Fruit fly (Drosophila melanogaster): ENCODE results near the gene fiz.

The fiz gene

dm6 chrX:14909658-14910378, at the start of gene fiz:
TSS of gene fiz (minus strand) at chrX:14909708.
- no peak for TF ChIP-seq kay (GFP tag; ENCODE audit: borderline replicate concordance)
- no peak for TF ChIP-seq Hr96 (GFP tag; optimal IDR thresholded peaks at IDR 0.05)
- TF ChIP-seq Clk (GFP tag; optimal IDR thresholded peaks at IDR 0.05): no peak
- TF ChIP-seq toe (GFP tag; optimal IDR thresholded peaks at IDR 0.05): no peak
- no peak for TF ChIP-seq cic (GFP tag; optimal IDR thresholded peaks at IDR 0.05)
- TF ChIP-seq CG12768 (GFP tag; optimal IDR thresholded peaks at IDR 0.05): no peak
- no peak for TF ChIP-seq tj (GFP tag; optimal IDR thresholded peaks at IDR 0.05)
- TF ChIP-seq ovo (GFP tag; optimal IDR thresholded peaks at IDR 0.05): no peak
- no peak for TF ChIP-seq cnc (optimal IDR thresholded peaks at IDR 0.05)
- no peak for TF ChIP-seq pad (GFP tag; optimal IDR thresholded peaks at IDR 0.05)
- TF ChIP-seq CG1620 (GFP tag; optimal IDR thresholded peaks at IDR 0.05): no peak
- TF ChIP-seq CG33017 (tag; optimal IDR thresholded peaks at IDR 0.05): no peak
- no peak for TF ChIP-seq CG14711 (tag; optimal IDR thresholded peaks at IDR 0.05)
- no peak for TF ChIP-seq CG5204 (GFP tag; optimal IDR thresholded peaks at IDR 0.05)
- no peak for TF ChIP-seq Mnt (GFP tag; optimal IDR thresholded peaks at IDR 0.05)
- no peak for TF ChIP-seq CG11617 (GFP tag; optimal IDR thresholded peaks at IDR 0.05)
- TF ChIP-seq CG7101 (tag; optimal IDR thresholded peaks at IDR 0.05): no peak
- TF ChIP-seq Crg-1 (GFP tag; optimal IDR thresholded peaks at IDR 0.05): no peak

DNA sequence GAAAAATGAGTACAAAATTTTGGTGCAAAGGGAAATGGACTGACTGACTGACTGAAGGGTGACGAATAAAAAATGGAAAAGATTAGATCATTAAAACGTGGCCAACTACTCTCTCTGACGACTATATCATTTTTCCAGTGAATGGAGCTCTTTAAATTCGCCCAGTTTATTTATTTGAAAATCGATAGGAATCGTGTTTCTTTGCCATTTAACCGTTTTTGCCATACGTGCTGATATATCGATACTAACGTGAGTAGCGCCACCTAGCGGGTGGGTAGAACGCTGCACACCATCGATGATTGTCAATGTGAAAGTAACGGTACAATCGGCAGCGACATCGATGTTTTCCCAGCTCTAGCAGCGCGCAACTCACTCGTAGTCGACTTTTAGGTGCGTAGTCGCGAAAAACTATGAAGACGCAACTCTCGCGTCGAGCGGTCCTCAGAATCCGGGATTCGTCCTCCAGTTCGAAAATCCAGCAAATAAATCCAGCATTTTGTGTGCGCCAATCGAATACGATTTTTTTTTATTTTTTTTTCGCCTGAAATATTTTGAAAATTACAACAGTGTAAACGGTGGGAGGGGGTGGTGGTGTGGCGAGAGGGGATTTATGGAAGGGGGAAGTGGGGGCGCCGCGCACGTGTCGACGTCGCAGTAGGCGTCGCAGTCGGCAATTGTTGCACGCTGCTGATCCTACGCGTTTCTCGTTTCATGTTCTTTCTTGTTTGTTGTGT, 45.7 kb upstream of the fiz start, which contains the start of the genes CG9030 and eag:
Gene CG9030 (minus strand): TSS at position 51 of the 734 bp plus-strand sequence.
Gene eag (plus strand): TSS at position 428 of the 734 bp plus-strand sequence.
- TF ChIP-seq ovo (GFP tag; optimal IDR thresholded peaks at IDR 0.05) (peak; percentile 64), pad (GFP tag; optimal IDR thresholded peaks at IDR 0.05) (no peak)

dm6 chrX:14953896-14954295, 44.4 kb upstream of the fiz start:
- TF ChIP-seq tj (GFP tag; optimal IDR thresholded peaks at IDR 0.05) (no peak), kay (GFP tag; ENCODE audit: borderline replicate concordance) (no peak), CG7101 (tag; optimal IDR thresholded peaks at IDR 0.05) (peak; percentile 31), Hr96 (GFP tag; optimal IDR thresholded peaks at IDR 0.05) (peak; percentile 7), CG1620 (GFP tag; optimal IDR thresholded peaks at IDR 0.05) (peak; percentile 65), CG14711 (tag; optimal IDR thresholded peaks at IDR 0.05) (no peak), CG5204 (GFP tag; optimal IDR thresholded peaks at IDR 0.05) (no peak), bab1 (GFP tag; optimal IDR thresholded peaks at IDR 0.05) (peak; percentile 7), toe (GFP tag; optimal IDR thresholded peaks at IDR 0.05) (no peak)

DNA sequence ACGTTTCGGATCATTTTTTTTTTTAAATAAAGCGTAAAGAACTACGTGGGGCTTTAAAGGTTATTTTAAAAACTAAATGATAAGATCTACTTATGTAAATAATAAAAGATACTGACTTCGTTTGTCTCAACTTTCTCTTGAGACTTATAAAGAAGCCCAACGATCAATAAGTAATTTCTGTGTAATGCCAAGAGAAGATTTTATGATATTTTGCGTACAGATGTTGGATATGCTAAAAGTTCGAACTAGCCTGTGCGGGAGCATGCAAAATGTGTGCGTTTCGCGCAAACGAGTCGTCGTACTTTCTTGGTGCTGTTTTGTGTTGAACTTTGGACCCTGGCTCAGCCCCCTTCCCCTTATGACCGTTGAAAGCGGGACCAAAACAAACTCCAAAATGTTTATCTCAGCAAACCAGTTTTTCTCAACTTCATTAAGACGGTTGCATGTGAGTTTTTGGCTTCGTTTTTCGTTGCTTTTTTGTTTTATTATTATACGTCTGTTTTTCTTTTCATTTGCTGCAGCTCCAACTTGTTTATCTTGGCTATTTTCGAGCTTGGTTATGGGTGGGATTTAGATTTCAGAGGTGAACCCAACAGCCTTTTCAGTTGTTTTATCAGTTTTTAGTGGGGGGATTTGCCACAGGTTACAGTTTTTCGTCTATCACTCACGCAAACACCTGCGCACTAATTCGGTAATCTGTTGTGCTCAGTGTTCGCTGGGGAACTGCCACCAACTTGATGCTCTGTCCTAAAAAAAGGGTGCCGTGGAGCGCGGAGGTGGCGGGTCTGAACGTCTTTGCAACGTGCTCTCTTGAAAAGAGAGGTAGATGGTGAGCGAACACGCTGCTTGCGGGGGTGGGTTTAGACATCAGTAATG, 43.6 kb upstream of the fiz start, which contains the start of gene pdgy:
Gene pdgy (minus strand): TSS at position 688 of the 876 bp plus-strand sequence.
- TF ChIP-seq cnc (optimal IDR thresholded peaks at IDR 0.05): no peak
- TF ChIP-seq tj (GFP tag; optimal IDR thresholded peaks at IDR 0.05): peak; percentile 91
- TF ChIP-seq kay (GFP tag; ENCODE audit: borderline replicate concordance): peak; percentile 13
- no peak for TF ChIP-seq Clk (GFP tag; optimal IDR thresholded peaks at IDR 0.05)
- peak; percentile 34 for TF ChIP-seq Hr96 (GFP tag; optimal IDR thresholded peaks at IDR 0.05)
- TF ChIP-seq pad (GFP tag; optimal IDR thresholded peaks at IDR 0.05): peak; percentile 84
- TF ChIP-seq CG11617 (GFP tag; optimal IDR thresholded peaks at IDR 0.05): no peak
- TF ChIP-seq cic (GFP tag; optimal IDR thresholded peaks at IDR 0.05): peak; percentile 28
- TF ChIP-seq CG12768 (GFP tag; optimal IDR thresholded peaks at IDR 0.05): peak; percentile 57
- TF ChIP-seq toe (GFP tag; optimal IDR thresholded peaks at IDR 0.05): peak; percentile 32
- TF ChIP-seq CG7101 (tag; optimal IDR thresholded peaks at IDR 0.05): no peak
- no peak for TF ChIP-seq Crg-1 (GFP tag; optimal IDR thresholded peaks at IDR 0.05)
- TF ChIP-seq Mnt (GFP tag; optimal IDR thresholded peaks at IDR 0.05): no peak

- no peak for TF ChIP-seq CG33017 (tag; optimal IDR thresholded peaks at IDR 0.05)
- TF ChIP-seq CG11617 (GFP tag; optimal IDR thresholded peaks at IDR 0.05): peak; percentile 39
- peak; percentile 45 for TF ChIP-seq kay (GFP tag; ENCODE audit: borderline replicate concordance)
- TF ChIP-seq ovo (GFP tag; optimal IDR thresholded peaks at IDR 0.05): peak; percentile 47
- TF ChIP-seq Hr96 (GFP tag; optimal IDR thresholded peaks at IDR 0.05): no peak
- TF ChIP-seq tj (GFP tag; optimal IDR thresholded peaks at IDR 0.05): peak; percentile 90
- no peak for TF ChIP-seq CG1620 (GFP tag; optimal IDR thresholded peaks at IDR 0.05)
- no peak for TF ChIP-seq toe (GFP tag; optimal IDR thresholded peaks at IDR 0.05)
- TF ChIP-seq pad (GFP tag; optimal IDR thresholded peaks at IDR 0.05): peak; percentile 86
- TF ChIP-seq Crg-1 (GFP tag; optimal IDR thresholded peaks at IDR 0.05): peak; percentile 18
- TF ChIP-seq cic (GFP tag; optimal IDR thresholded peaks at IDR 0.05): no peak
- TF ChIP-seq Mnt (GFP tag; optimal IDR thresholded peaks at IDR 0.05): peak; percentile 1
- TF ChIP-seq CG7045 (GFP tag; optimal IDR thresholded peaks at IDR 0.05): peak; percentile 29
- no peak for TF ChIP-seq CG5204 (GFP tag; optimal IDR thresholded peaks at IDR 0.05)
- peak; percentile 62 for TF ChIP-seq CG7101 (tag; optimal IDR thresholded peaks at IDR 0.05)
- peak; percentile 78 for TF ChIP-seq bab1 (GFP tag; optimal IDR thresholded peaks at IDR 0.05)
- no peak for TF ChIP-seq Clk (GFP tag; optimal IDR thresholded peaks at IDR 0.05)
- peak; percentile 28 for TF ChIP-seq CG14711 (tag; optimal IDR thresholded peaks at IDR 0.05)
- no peak for TF ChIP-seq cnc (optimal IDR thresholded peaks at IDR 0.05)
- no peak for TF ChIP-seq CG12768 (GFP tag; optimal IDR thresholded peaks at IDR 0.05)
These were observed 42.8 kb upstream of the fiz start for dm6 chrX:14952097-14952844.

All from whole organism, adult.